Fruit fly (Drosophila melanogaster) whole organism, pupa: ENCODE results near the gene CG13857.

Experiments used
- CG10348 ChIP-seq: fragments of 200-800 bp; sonication (Bioruptor generic); IDR thresholded peaks from 2 replicates; pipeline ENCODE4 v1.3.6; 2022; ENCODE audit warnings: missing biosample characterization, missing genetic modification characterization
- CG12605 ChIP-seq: fragments of 200-800 bp; sonication (Bioruptor generic); IDR thresholded peaks from 2 replicates; pipeline ENCODE4 v1.3.6; 2022; ENCODE audit warnings: missing biosample characterization, missing genetic modification characterization
- CG13204 ChIP-seq: fragments of 200-800 bp; sonication (Bioruptor generic); optimal IDR thresholded peaks from 2 replicates; lab custom pipeline; 2018; ENCODE audit warnings: missing biosample characterization, mild to moderate bottlenecking, missing genetic modification characterization, moderate library complexity
- CG14655 ChIP-seq: fragments of 200-800 bp; sonication (Bioruptor generic); optimal IDR thresholded peaks from 3 replicates; lab custom pipeline; 2017; ENCODE audit warnings: mild to moderate bottlenecking, missing biosample characterization, missing genetic modification reagents, missing genetic modification characterization
- CG15710 ChIP-seq: fragments of 200-800 bp; sonication (Bioruptor generic); optimal IDR thresholded peaks from 2 replicates; lab custom pipeline; 2018; ENCODE audit warnings: missing biosample characterization, mild to moderate bottlenecking, missing genetic modification characterization, moderate library complexity
- CG17806 ChIP-seq: fragments of 200-800 bp; sonication (Bioruptor generic); optimal IDR thresholded peaks from 2 replicates; lab custom pipeline; 2018; ENCODE audit warnings: missing biosample characterization, mild to moderate bottlenecking, missing genetic modification characterization, moderate library complexity
- CG32121 ChIP-seq: fragments of 200-800 bp; sonication (Bioruptor generic); IDR thresholded peaks from 2 replicates; pipeline ENCODE4 v1.3.6; 2022; ENCODE audit warnings: missing biosample characterization, missing genetic modification characterization
- CG34367 ChIP-seq: fragments of 200-800 bp; sonication (Bioruptor generic); optimal IDR thresholded peaks from 2 replicates; lab custom pipeline; 2018; ENCODE audit warnings: missing biosample characterization, mild to moderate bottlenecking, missing genetic modification characterization
- CG4496 ChIP-seq: fragments of 200-800 bp; sonication (Bioruptor generic); IDR thresholded peaks from 3 replicates; pipeline ENCODE4 v1.3.6; 2022; ENCODE audit warnings: missing biosample characterization, missing genetic modification characterization
- CG8159 ChIP-seq: fragments of 200-800 bp; sonication (Bioruptor generic); optimal IDR thresholded peaks from 3 replicates; lab custom pipeline; 2018; ENCODE audit warnings: missing biosample characterization, mild to moderate bottlenecking, missing genetic modification characterization, moderate library complexity
- CG8301 ChIP-seq: fragments of 200-800 bp; sonication (Bioruptor generic); optimal IDR thresholded peaks from 2 replicates; lab custom pipeline; 2018; ENCODE audit warnings: missing biosample characterization, mild to moderate bottlenecking, missing genetic modification characterization
- CG9948 ChIP-seq: fragments of 200-800 bp; sonication (Bioruptor generic); optimal IDR thresholded peaks from 2 replicates; lab custom pipeline; 2018; ENCODE audit warnings: missing biosample characterization, mild to moderate bottlenecking, missing genetic modification characterization, moderate library complexity
- D1 ChIP-seq: fragments of 200-800 bp; sonication (Bioruptor generic); optimal IDR thresholded peaks from 2 replicates; lab custom pipeline; 2018; ENCODE audit warnings: missing biosample characterization, mild to moderate bottlenecking, missing genetic modification characterization, moderate library complexity
- EcR ChIP-seq: fragments of 200-800 bp; sonication (Bioruptor generic); optimal IDR thresholded peaks from 3 replicates; lab custom pipeline; 2019; ENCODE audit warnings: missing biosample characterization, missing genetic modification characterization, mild to moderate bottlenecking, moderate library complexity, missing genetic modification reagents
- Ets98B ChIP-seq: fragments of 200-800 bp; sonication (Bioruptor generic); IDR thresholded peaks from 2 replicates; pipeline ENCODE4 v1.3.6; 2022; ENCODE audit warnings: missing biosample characterization, missing genetic modification characterization
- Pif1A ChIP-seq: fragments of 200-800 bp; sonication (Bioruptor generic); optimal IDR thresholded peaks from 3 replicates; lab custom pipeline; 2016; ENCODE audit warnings: missing biosample characterization, missing genetic modification characterization
- Pif1B ChIP-seq: fragments of 200-800 bp; sonication (Bioruptor generic); optimal IDR thresholded peaks from 3 replicates; lab custom pipeline; 2016; ENCODE audit warnings: missing biosample characterization, missing genetic modification characterization
- Snoo ChIP-seq: fragments of 200-800 bp; sonication (Bioruptor generic); optimal IDR thresholded peaks from 3 replicates; lab custom pipeline; 2017; ENCODE audit warnings: missing biosample characterization, mild to moderate bottlenecking, missing genetic modification characterization, inconsistent platforms
- fd96Ca ChIP-seq: fragments of 200-800 bp; sonication (Bioruptor generic); IDR thresholded peaks from 3 replicates; pipeline ENCODE4 v1.3.6; 2022; ENCODE audit warnings: missing biosample characterization, missing genetic modification characterization
- gl ChIP-seq: fragments of 200-800 bp; sonication (Bioruptor generic); optimal IDR thresholded peaks from 2 replicates; lab custom pipeline; 2018; ENCODE audit warnings: missing biosample characterization, mild to moderate bottlenecking, missing genetic modification characterization
- rn ChIP-seq: fragments of 200-800 bp; sonication (Bioruptor generic); IDR thresholded peaks from 2 replicates; pipeline ENCODE4 v1.3.6; 2022; ENCODE audit warnings: missing biosample characterization, missing genetic modification characterization

The CG13857 gene

dm6 chr3R:22394004-22394403 is at the start of gene CG13857:
Gene CG13857, minus strand, starts transcription at chr3R:22394104.
- TF ChIP-seq Pif1B (GFP tag; lab: Kevin White, UChicago) (no peak), CG15710 (tag; lab: Kevin White, UChicago) (no peak), gl (tag; lab: Kevin White, UChicago) (no peak), CG8159 (tag; lab: Kevin White, UChicago) (no peak), rn (GFP tag; lab: Robert Waterston, UW) (no peak), Ets98B (no peak), CG17806 (tag; lab: Kevin White, UChicago) (no peak), CG32121 (no peak), CG8301 (tag; lab: Kevin White, UChicago) (no peak), CG9948 (tag; lab: Kevin White, UChicago) (no peak), CG4496 (no peak)
- TF ChIP-seq, all 21 proteins: peak for 0

dm6 chr3R:22438301-22438700 is 44.4 kb upstream of the CG13857 start:
- TF ChIP-seq Ets98B (no peak), CG34367 (tag; lab: Kevin White, UChicago) (no peak)

- TF ChIP-seq CG32121 (no peak), CG12605 (GFP tag; lab: Robert Waterston, UW) (no peak), Snoo (tag; lab: Kevin White, UChicago) (no peak), CG14655 (no peak), CG34367 (tag; lab: Kevin White, UChicago) (no peak), Ets98B (no peak), Pif1B (GFP tag; lab: Kevin White, UChicago) (no peak)
Observed at dm6 chr3R:22436050-22436449, 42.1 kb upstream of the CG13857 start, which contains the start of gene CG13847. Gene CG13847, minus strand, starts transcription at chr3R:22436150.

dm6 chr3R:22432200-22432804 is 38.4 kb upstream of the CG13857 start:
- TF ChIP-seq CG12605 (GFP tag; lab: Robert Waterston, UW) (no peak), D1 (no peak), CG8301 (tag; lab: Kevin White, UChicago) (no peak), CG14655 (no peak), CG34367 (tag; lab: Kevin White, UChicago) (no peak), gl (tag; lab: Kevin White, UChicago) (no peak), rn (GFP tag; lab: Robert Waterston, UW) (no peak)

dm6 chr3R:22424602-22425190 is 30.8 kb upstream of the CG13857 start, which contains the start of gene pinta:
Gene pinta, minus strand, starts transcription at chr3R:22424929.
- no peak for TF ChIP-seq CG15710 (tag; lab: Kevin White, UChicago)
- no peak for TF ChIP-seq CG10348 (GFP tag; lab: Robert Waterston, UW)
- no peak for TF ChIP-seq CG4496
- TF ChIP-seq rn (GFP tag; lab: Robert Waterston, UW): no peak
- TF ChIP-seq CG9948 (tag; lab: Kevin White, UChicago): no peak
- no peak for TF ChIP-seq CG34367 (tag; lab: Kevin White, UChicago)
- TF ChIP-seq Ets98B: no peak
- no peak for TF ChIP-seq D1
- no peak for TF ChIP-seq fd96Ca (GFP tag; lab: Robert Waterston, UW)
- no peak for TF ChIP-seq EcR
- no peak for TF ChIP-seq CG8301 (tag; lab: Kevin White, UChicago)
- TF ChIP-seq CG32121: no peak
- TF ChIP-seq Pif1B (GFP tag; lab: Kevin White, UChicago): no peak

dm6 chr3R:22423996-22424395 is 30.1 kb upstream of the CG13857 start:
- no peak for TF ChIP-seq gl (tag; lab: Kevin White, UChicago)
- peak; percentile 58 for TF ChIP-seq CG17806 (tag; lab: Kevin White, UChicago)
- peak; percentile 50 for TF ChIP-seq CG9948 (tag; lab: Kevin White, UChicago)
- no peak for TF ChIP-seq Pif1B (GFP tag; lab: Kevin White, UChicago)
- 0 out of 2 replicates have a peak, but pooled peaks have one; percentile 34 for TF ChIP-seq CG12605 (GFP tag; lab: Robert Waterston, UW)
- no peak for TF ChIP-seq CG8301 (tag; lab: Kevin White, UChicago)
- TF ChIP-seq CG34367 (tag; lab: Kevin White, UChicago): peak; percentile 45
- peak; percentile 30 for TF ChIP-seq EcR
- no peak for TF ChIP-seq CG32121
- no peak for TF ChIP-seq CG10348 (GFP tag; lab: Robert Waterston, UW)
- TF ChIP-seq D1: no peak
- peak; percentile 66 for TF ChIP-seq CG8159 (tag; lab: Kevin White, UChicago)
- TF ChIP-seq CG4496: 0 out of 3 replicates have a peak, but pooled peaks have one; percentile 37
- TF ChIP-seq CG14655: no peak
- no peak for TF ChIP-seq CG13204 (GFP tag; lab: Kevin White, UChicago)
- no peak for TF ChIP-seq Ets98B
- TF ChIP-seq CG15710 (tag; lab: Kevin White, UChicago): peak; percentile 63
- TF ChIP-seq Pif1A (GFP tag; lab: Kevin White, UChicago): no peak
- no peak for TF ChIP-seq fd96Ca (GFP tag; lab: Robert Waterston, UW)
- TF ChIP-seq Snoo (tag; lab: Kevin White, UChicago): peak; percentile 30
- TF ChIP-seq rn (GFP tag; lab: Robert Waterston, UW): no peak
